Fruit fly (Drosophila melanogaster): ENCODE measurements around the gene CG10555.

DNA sequence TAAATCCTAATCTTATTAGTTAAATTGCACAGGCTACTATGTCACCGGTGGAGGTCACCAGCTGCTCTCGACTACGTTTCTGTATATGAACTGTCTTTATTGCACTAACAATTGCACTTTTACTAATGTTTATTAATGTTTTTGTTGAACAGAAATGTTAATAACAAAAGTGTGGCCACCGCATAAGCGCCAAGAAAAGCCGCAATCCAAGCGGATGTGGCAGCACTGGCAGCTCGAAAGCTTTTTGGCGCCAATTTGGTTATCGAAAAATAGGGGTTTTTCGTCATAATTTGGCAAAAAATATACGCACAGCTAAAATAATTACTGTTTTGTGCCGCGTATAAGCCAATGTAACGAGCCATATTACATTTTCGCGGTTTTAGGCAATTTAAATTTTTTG lies 43.4 kb downstream of the CG10555 start, which contains the start of gene CG12123:
- no peak for TF ChIP-seq psq (optimal IDR thresholded peaks at IDR 0.05)
- TF ChIP-seq CG8478 (optimal IDR thresholded peaks at IDR 0.05): no peak

Measured in whole organism.